Worm (Caenorhabditis elegans) whole organism, L1 larva: Measurements from ENCODE around the gene F19B10.10.

Experiments
- ceh-82 ChIP-seq, 3 experiments: fragments of 150-350 bp in 1 of 3; sonication (generic microtip) in 2 of 3; optimal IDR thresholded peaks; 2 replicates each; lab custom pipeline; 2014 to 2017; ENCODE audit warnings: missing biosample characterization in 3 of 3, missing genetic modification characterization in 3 of 3
- ceh-90 ChIP-seq: sonication (generic microtip); optimal IDR thresholded peaks from 2 replicates; lab custom pipeline; 2016; ENCODE audit warnings: missing genetic modification characterization, missing compliant biosample characterization
- ces-1 ChIP-seq: fragments of 150-350 bp; optimal IDR thresholded peaks from 2 replicates; lab custom pipeline; 2014; ENCODE audit warnings: missing biosample characterization, missing genetic modification reagents, missing genetic modification characterization
- elt-2 ChIP-seq: sonication (generic microtip); optimal IDR thresholded peaks from 2 replicates; lab custom pipeline; 2016; ENCODE audit warnings: missing genetic modification characterization, mild to moderate bottlenecking, inconsistent platforms, missing compliant biosample characterization, missing genetic modification reagents
- elt-3 ChIP-seq, 6 experiments: fragments of 150-350 bp in 1 of 6; sonication (generic microtip); optimal IDR thresholded peaks; 2 replicates each; lab custom pipeline; 2017 to 2018; ENCODE audit warnings: missing biosample characterization in 6 of 6, missing genetic modification characterization in 6 of 6, inconsistent platforms in 1 of 6
- fkh-10 ChIP-seq: sonication (generic microtip); optimal IDR thresholded peaks from 2 replicates; lab custom pipeline; 2017; ENCODE audit warnings: missing biosample characterization, missing genetic modification reagents, missing genetic modification characterization
- fkh-8 ChIP-seq: sonication (generic microtip); optimal IDR thresholded peaks from 2 replicates; lab custom pipeline; 2016; ENCODE audit warnings: mild to moderate bottlenecking, missing genetic modification characterization, missing compliant biosample characterization
- nhr-11 ChIP-seq: fragments of 150-350 bp; optimal IDR thresholded peaks from 2 replicates; lab custom pipeline; 2014; ENCODE audit warnings: missing biosample characterization, missing genetic modification characterization
- pqm-1 ChIP-seq: sonication (generic microtip); optimal IDR thresholded peaks from 3 replicates; lab custom pipeline; 2017; ENCODE audit warnings: missing biosample characterization, missing genetic modification characterization

DNA sequence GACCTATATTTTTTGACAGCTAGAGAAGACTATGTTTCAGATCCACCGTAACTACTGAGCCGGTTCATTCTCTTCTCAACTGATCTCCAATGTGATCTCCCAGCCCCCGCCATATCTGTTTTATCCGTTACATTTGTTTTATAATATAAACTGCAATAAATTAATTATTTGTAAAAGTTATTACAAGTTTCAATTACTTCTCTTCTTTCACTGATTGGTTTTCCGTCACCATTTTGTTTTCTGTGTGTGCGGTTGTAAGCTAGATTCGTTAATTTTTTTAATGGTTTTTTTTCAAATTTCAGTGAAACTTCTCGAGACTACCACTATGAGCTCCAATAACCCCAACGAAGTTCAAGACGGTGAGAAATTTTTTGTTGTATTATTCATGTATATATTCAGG lies 50.4 kb downstream of the F19B10.10 start, which contains the start of gene M151.2:
- TF ChIP-seq ceh-90 (tag; lab: Kevin White, UChicago) (no peak), ceh-82 (tag; optimal IDR thresholded peaks at IDR 0.05; lab: Kevin White, UChicago) (no peak), nhr-11 (tag; lab: Kevin White, UChicago) (no peak), ces-1 (GFP tag; lab: Kevin White, UChicago) (no peak), fkh-10 (no peak), pqm-1 (tag; lab: Kevin White, UChicago) (no peak), fkh-8 (tag; lab: Kevin White, UChicago) (no peak), elt-3 (tag; optimal IDR thresholded peaks at IDR 0.05; lab: Kevin White, UChicago) (no peak), elt-2 (tag; lab: Kevin White, UChicago) (no peak)
